Worm (Caenorhabditis elegans) whole organism, L4/young adult: ENCODE measurements around the gene gldi-7.

Experiments
- W03F9.2 ChIP-seq: fragments of 150-350 bp; optimal IDR thresholded peaks from 2 replicates; lab custom pipeline; 2014; ENCODE audit warnings: missing biosample characterization, missing genetic modification characterization
- dao-5 ChIP-seq: sonication (generic microtip); optimal IDR thresholded peaks from 2 replicates; lab custom pipeline; 2016; ENCODE audit warnings: missing genotype, missing genetic modification characterization, moderate library complexity, missing compliant biosample characterization
- him-1 ChIP-seq: sonication (generic microtip); optimal IDR thresholded peaks from 2 replicates; lab custom pipeline; 2016; ENCODE audit warnings: missing genotype, missing genetic modification reagents, missing genetic modification characterization, missing compliant biosample characterization

- TF ChIP-seq W03F9.2 (tag; lab: Kevin White, UChicago) (peak; percentile 13), dao-5 (tag; lab: Kevin White, UChicago) (no peak), him-1 (tag; lab: Kevin White, UChicago) (no peak)
Measured at ce11 chrII:8481033-8481708, 49.9 kb downstream of the gldi-7 start.
